Fruit fly (Drosophila melanogaster) whole organism, embryonic: ENCODE data around the gene qjt.
A peak's percentile ranks its signal among the peaks of the same experiment; 100 is the strongest.

Experiments
- Abd-B ChIP-seq: fragments of 200-800 bp; sonication (Bioruptor generic); optimal IDR thresholded peaks from 2 replicates; lab custom pipeline; 2018; ENCODE audit warnings: missing biosample characterization, mild to moderate bottlenecking, missing genetic modification characterization, moderate library complexity
- Atf-2 ChIP-seq: fragments of 200-800 bp; sonication (Bioruptor generic); optimal IDR thresholded peaks from 2 replicates; lab custom pipeline; 2016; ENCODE audit warnings: missing biosample characterization, missing genetic modification characterization
- CG10366 ChIP-seq: fragments of 200-800 bp; sonication (Bioruptor generic); IDR thresholded peaks from 2 replicates; pipeline ENCODE4 v1.3.6; 2022; ENCODE audit warnings: missing biosample characterization, missing genetic modification characterization
- CG10462 ChIP-seq: fragments of 200-800 bp; sonication (Bioruptor generic); optimal IDR thresholded peaks from 2 replicates; lab custom pipeline; 2016; ENCODE audit warnings: missing biosample characterization, missing genetic modification characterization
- CG11504 ChIP-seq: fragments of 200-800 bp; sonication (Bioruptor generic); optimal IDR thresholded peaks from 3 replicates; lab custom pipeline; 2019; ENCODE audit warnings: missing biosample characterization, mild to moderate bottlenecking, missing genetic modification characterization, moderate library complexity
- CG11696 ChIP-seq: fragments of 200-800 bp; sonication (Bioruptor generic); IDR thresholded peaks from 2 replicates; pipeline ENCODE4 v1.3.6; 2022; ENCODE audit warnings: missing biosample characterization, missing genetic modification characterization
- CG12219 ChIP-seq: fragments of 200-800 bp; sonication (Bioruptor generic); optimal IDR thresholded peaks from 3 replicates; lab custom pipeline; 2018; ENCODE audit warnings: missing biosample characterization, mild to moderate bottlenecking, missing genetic modification characterization
- CG1233 ChIP-seq: fragments of 200-800 bp; sonication (Bioruptor generic); optimal IDR thresholded peaks from 4 replicates; lab custom pipeline; 2018; ENCODE audit warnings: missing biosample characterization, mild to moderate bottlenecking, missing genetic modification characterization
- CG14667 ChIP-seq: fragments of 200-800 bp; sonication (Bioruptor generic); IDR thresholded peaks from 2 replicates; pipeline ENCODE4 v1.3.6; 2022; ENCODE audit warnings: missing biosample characterization, missing genetic modification characterization
- CG16779 ChIP-seq: fragments of 200-800 bp; sonication (Bioruptor generic); IDR thresholded peaks from 2 replicates; pipeline ENCODE4 v1.3.6; 2022; ENCODE audit warnings: missing biosample characterization, missing genetic modification characterization
- CG2202 ChIP-seq: fragments of 200-800 bp; sonication (Bioruptor generic); optimal IDR thresholded peaks from 2 replicates; lab custom pipeline; 2018; ENCODE audit warnings: missing biosample characterization, mild to moderate bottlenecking, missing genetic modification characterization
- CG2889 ChIP-seq: fragments of 200-800 bp; sonication (Bioruptor generic); IDR thresholded peaks from 3 replicates; pipeline ENCODE4 v1.3.6; 2022; ENCODE audit warnings: missing biosample characterization, missing genetic modification characterization
- CG3281 ChIP-seq: fragments of 200-800 bp; sonication (Bioruptor generic); optimal IDR thresholded peaks from 3 replicates; lab custom pipeline; 2017; ENCODE audit warnings: missing biosample characterization, mild to moderate bottlenecking, missing genetic modification characterization
- CG3407 ChIP-seq: fragments of 200-800 bp; sonication (Bioruptor generic); optimal IDR thresholded peaks from 2 replicates; lab custom pipeline; 2018; ENCODE audit warnings: missing biosample characterization, mild to moderate bottlenecking, missing genetic modification characterization
- CG4424 ChIP-seq: fragments of 200-800 bp; sonication (Bioruptor generic); optimal IDR thresholded peaks from 3 replicates; lab custom pipeline; 2016; ENCODE audit warnings: missing biosample characterization, missing genetic modification characterization
- CG4617 ChIP-seq: fragments of 200-800 bp; sonication (Bioruptor generic); optimal IDR thresholded peaks from 3 replicates; lab custom pipeline; 2016; ENCODE audit warnings: missing biosample characterization, missing genetic modification characterization, borderline replicate concordance
- CG6689 ChIP-seq: fragments of 200-800 bp; sonication (Bioruptor generic); IDR thresholded peaks from 2 replicates; pipeline ENCODE4 v1.3.6; 2022; ENCODE audit warnings: missing biosample characterization, missing genetic modification characterization
- CG6791 ChIP-seq: fragments of 200-800 bp; sonication (Bioruptor generic); IDR thresholded peaks from 3 replicates; pipeline ENCODE4 v1.3.6; 2022; ENCODE audit warnings: missing biosample characterization, missing genetic modification characterization; ENCODE audit not compliant: partially characterized antibody
- CG7357 ChIP-seq: fragments of 200-800 bp; sonication (Bioruptor generic); IDR thresholded peaks from 3 replicates; pipeline ENCODE4 v1.3.6; 2022; ENCODE audit warnings: missing biosample characterization, missing genetic modification characterization
- CG7745 ChIP-seq: fragments of 200-800 bp; sonication (Bioruptor generic); optimal IDR thresholded peaks from 2 replicates; lab custom pipeline; 2018; ENCODE audit warnings: missing biosample characterization, mild to moderate bottlenecking, missing genetic modification characterization, moderate library complexity
- CG8388 ChIP-seq: fragments of 200-800 bp; sonication (Bioruptor generic); optimal IDR thresholded peaks from 2 replicates; lab custom pipeline; 2019; ENCODE audit warnings: missing biosample characterization, mild to moderate bottlenecking, missing genetic modification characterization, moderate library complexity
- CkIIα-i1 ChIP-seq: fragments of 200-800 bp; sonication (Bioruptor generic); IDR thresholded peaks from 2 replicates; pipeline ENCODE4 v1.3.6; 2022; ENCODE audit warnings: missing biosample characterization, missing genetic modification characterization
- E2f2 ChIP-seq: fragments of 200-800 bp; sonication (Bioruptor generic); IDR thresholded peaks from 2 replicates; pipeline ENCODE4 v1.3.6; 2022; ENCODE audit warnings: missing biosample characterization, missing genetic modification characterization
- ERR ChIP-seq: fragments of 200-800 bp; sonication (Bioruptor generic); optimal IDR thresholded peaks from 2 replicates; lab custom pipeline; 2016; ENCODE audit warnings: missing biosample characterization, missing genetic modification characterization
- Fer3 ChIP-seq: fragments of 200-800 bp; sonication (Bioruptor generic); optimal IDR thresholded peaks from 2 replicates; lab custom pipeline; 2018; ENCODE audit warnings: missing biosample characterization, mild to moderate bottlenecking, missing genetic modification characterization, moderate library complexity
- Gug ChIP-seq: fragments of 200-800 bp; sonication (Bioruptor generic); IDR thresholded peaks from 4 replicates; pipeline ENCODE4 v1.3.6; 2022; ENCODE audit warnings: missing biosample characterization, missing genetic modification characterization
- Hey ChIP-seq: fragments of 200-800 bp; sonication (Bioruptor generic); optimal IDR thresholded peaks from 3 replicates; lab custom pipeline; 2018; ENCODE audit warnings: missing biosample characterization, mild to moderate bottlenecking, missing genetic modification characterization
- Meics ChIP-seq: fragments of 200-800 bp; sonication (Bioruptor generic); optimal IDR thresholded peaks from 2 replicates; lab custom pipeline; 2017; ENCODE audit warnings: missing biosample characterization, mild to moderate bottlenecking, missing genetic modification characterization
- Six4 ChIP-seq: fragments of 200-800 bp; sonication (Bioruptor generic); optimal IDR thresholded peaks from 2 replicates; lab custom pipeline; 2016; ENCODE audit warnings: missing biosample characterization, missing genetic modification characterization
- Usf ChIP-seq: fragments of 200-800 bp; sonication (Bioruptor generic); optimal IDR thresholded peaks from 2 replicates; lab custom pipeline; 2017; ENCODE audit warnings: missing genotype, missing biosample characterization, missing genetic modification characterization
- ase ChIP-seq: fragments of 200-800 bp; sonication (Bioruptor generic); IDR thresholded peaks from 3 replicates; pipeline ENCODE4 v1.3.6; 2022; ENCODE audit warnings: missing biosample characterization, missing genetic modification characterization
- chn ChIP-seq: fragments of 200-800 bp; sonication (Bioruptor generic); optimal IDR thresholded peaks from 2 replicates; lab custom pipeline; 2016; ENCODE audit warnings: missing biosample characterization, missing genetic modification characterization
- esg ChIP-seq: fragments of 200-800 bp; sonication (Bioruptor generic); conservative IDR thresholded peaks from 2 replicates; pipeline ENCODE4 v1.3.6; 2022; ENCODE audit warnings: missing biosample characterization, missing genetic modification characterization
- gcm ChIP-seq: fragments of 200-800 bp; sonication (Bioruptor generic); optimal IDR thresholded peaks from 2 replicates; lab custom pipeline; 2019; ENCODE audit warnings: missing biosample characterization, mild to moderate bottlenecking, missing genetic modification characterization, moderate library complexity
- gfzf ChIP-seq: fragments of 200-800 bp; sonication (Bioruptor generic); optimal IDR thresholded peaks from 2 replicates; lab custom pipeline; 2016; ENCODE audit warnings: missing biosample characterization, mild to moderate bottlenecking, missing genetic modification characterization, moderate library complexity
- gsb-n ChIP-seq: fragments of 200-800 bp; sonication (Bioruptor generic); optimal IDR thresholded peaks from 3 replicates; lab custom pipeline; 2018; ENCODE audit warnings: missing biosample characterization, mild to moderate bottlenecking, missing genetic modification characterization
- gt ChIP-seq: fragments of 200-800 bp; sonication (Bioruptor generic); IDR thresholded peaks from 2 replicates; pipeline ENCODE4 v1.3.6; 2022; ENCODE audit warnings: missing biosample characterization, missing genetic modification characterization
- luna ChIP-seq: fragments of 200-800 bp; sonication (Bioruptor generic); optimal IDR thresholded peaks from 2 replicates; lab custom pipeline; 2016; ENCODE audit warnings: missing biosample characterization, missing genetic modification characterization
- maf-S ChIP-seq: fragments of 200-800 bp; sonication (Bioruptor generic); optimal IDR thresholded peaks from 2 replicates; lab custom pipeline; 2016; ENCODE audit warnings: missing biosample characterization, missing genetic modification characterization
- oc ChIP-seq: fragments of 200-800 bp; sonication (Bioruptor generic); optimal IDR thresholded peaks from 2 replicates; lab custom pipeline; 2018; ENCODE audit warnings: missing biosample characterization, mild to moderate bottlenecking, missing genetic modification characterization, moderate library complexity
- org-1 ChIP-seq: fragments of 200-800 bp; sonication (Bioruptor generic); optimal IDR thresholded peaks from 2 replicates; lab custom pipeline; 2017; ENCODE audit warnings: missing biosample characterization, missing genetic modification characterization
- p53 ChIP-seq: fragments of 200-800 bp; sonication (Bioruptor generic); optimal IDR thresholded peaks from 2 replicates; lab custom pipeline; 2016; ENCODE audit warnings: missing biosample characterization, missing genetic modification characterization
- pfk ChIP-seq: fragments of 200-800 bp; sonication (Bioruptor generic); optimal IDR thresholded peaks from 2 replicates; lab custom pipeline; 2018; ENCODE audit warnings: missing biosample characterization, mild to moderate bottlenecking, missing genetic modification characterization, moderate library complexity
- run ChIP-seq: fragments of 200-800 bp; sonication (Bioruptor generic); optimal IDR thresholded peaks from 3 replicates; lab custom pipeline; 2018; ENCODE audit warnings: missing biosample characterization, mild to moderate bottlenecking, missing genetic modification characterization
- shn ChIP-seq: fragments of 200-800 bp; sonication (Bioruptor generic); optimal IDR thresholded peaks from 3 replicates; lab custom pipeline; 2016; ENCODE audit warnings: missing biosample characterization, missing genetic modification characterization
- slou ChIP-seq: fragments of 200-800 bp; sonication (Bioruptor generic); optimal IDR thresholded peaks from 3 replicates; lab custom pipeline; 2016; ENCODE audit warnings: missing biosample characterization, missing genetic modification characterization
- tio ChIP-seq: fragments of 200-800 bp; sonication (Bioruptor generic); optimal IDR thresholded peaks from 2 replicates; lab custom pipeline; 2017; ENCODE audit warnings: missing biosample characterization, missing genetic modification characterization, inconsistent platforms
- twi ChIP-seq: fragments of 200-800 bp; optimal IDR thresholded peaks from 2 replicates; lab custom pipeline; 2019; ENCODE audit warnings: missing biosample characterization, mild to moderate bottlenecking, missing genetic modification characterization, moderate library complexity
- tx ChIP-seq: fragments of 200-800 bp; sonication (Bioruptor generic); optimal IDR thresholded peaks from 2 replicates; lab custom pipeline; 2016; ENCODE audit warnings: missing biosample characterization, missing genetic modification characterization

qjt gene

dm6 chr3L:17486794-17487726 lies 8.2 kb downstream of the qjt start, which contains the start of gene Oatp74D (continued):
- TF ChIP-seq CG8388 (peak; percentile 27), E2f2 (GFP tag; lab: Robert Waterston, UW) (peak; percentile 37; the same call in 1 of the 2 replicates), slou (GFP tag; lab: Kevin White, UChicago) (no peak), org-1 (peak; percentile 71), Atf-2 (GFP tag; lab: Kevin White, UChicago) (peak; percentile 11), maf-S (no peak), CG3407 (GFP tag; lab: Kevin White, UChicago) (peak; percentile 74), CkIIα-i1 (GFP tag; lab: Robert Waterston, UW) (no peak), CG7357 (GFP tag; lab: Robert Waterston, UW) (no peak), CG7745 (tag; lab: Kevin White, UChicago) (no peak), Gug (peak; percentile 11; the same call in 1 of the 4 replicates), Hey (tag; lab: Kevin White, UChicago) (peak; percentile 27), Fer3 (tag; lab: Kevin White, UChicago) (peak; percentile 23), CG4617 (GFP tag; lab: Kevin White, UChicago) (no peak), Abd-B (no peak), CG6689 (GFP tag; lab: Robert Waterston, UW) (no peak), CG11504 (tag; lab: Kevin White, UChicago) (peak; percentile 23), chn (GFP tag; lab: Kevin White, UChicago) (peak; percentile 3), pfk (GFP tag; lab: Kevin White, UChicago) (no peak), oc (tag; lab: Kevin White, UChicago) (peak; percentile 22), tio (GFP tag; lab: Kevin White, UChicago) (no peak), CG6791 (GFP tag; lab: Robert Waterston, UW) (peak; percentile 32; the same call in 1 of the 3 replicates), CG14667 (GFP tag; lab: Robert Waterston, UW) (no peak), CG10366 (peak; percentile 14), CG11696 (GFP tag; lab: Robert Waterston, UW) (peak; percentile 39; the same call in 1 of the 2 replicates), CG12219 (peak; percentile 17), luna (GFP tag; lab: Kevin White, UChicago) (no peak), twi (tag; lab: Kevin White, UChicago) (peak; percentile 64), CG1233 (GFP tag; lab: Kevin White, UChicago) (peak; percentile 73), ERR (GFP tag; lab: Kevin White, UChicago) (peak; percentile 8), Usf (GFP tag; lab: Kevin White, UChicago) (no peak), ase (no peak; the same call in 2 of the 3 replicates), shn (GFP tag; lab: Kevin White, UChicago) (no peak), CG3281 (GFP tag; lab: Kevin White, UChicago) (peak; percentile 30), CG16779 (GFP tag; lab: Robert Waterston, UW) (0 out of 2 replicates have a peak, but pooled peaks have one; percentile 35), CG2202 (tag; lab: Kevin White, UChicago) (peak; percentile 67), Meics (GFP tag; lab: Kevin White, UChicago) (peak; percentile 47), gfzf (GFP tag; lab: Kevin White, UChicago) (no peak), tx (GFP tag; lab: Kevin White, UChicago) (no peak), gcm (GFP tag; lab: Kevin White, UChicago) (peak; percentile 25), CG2889 (GFP tag; lab: Robert Waterston, UW) (no peak), gt (GFP tag; lab: Robert Waterston, UW) (no peak), gsb-n (tag; lab: Kevin White, UChicago) (peak; percentile 53), CG10462 (peak; percentile 36), p53 (GFP tag; lab: Kevin White, UChicago) (no peak), CG4424 (GFP tag; lab: Kevin White, UChicago) (peak; percentile 78), Six4 (no peak), esg (no peak), run (tag; lab: Kevin White, UChicago) (no peak)
